Fruit fly (Drosophila melanogaster): Measurements from ENCODE around the gene HisRS.

The HisRS gene

DNA sequence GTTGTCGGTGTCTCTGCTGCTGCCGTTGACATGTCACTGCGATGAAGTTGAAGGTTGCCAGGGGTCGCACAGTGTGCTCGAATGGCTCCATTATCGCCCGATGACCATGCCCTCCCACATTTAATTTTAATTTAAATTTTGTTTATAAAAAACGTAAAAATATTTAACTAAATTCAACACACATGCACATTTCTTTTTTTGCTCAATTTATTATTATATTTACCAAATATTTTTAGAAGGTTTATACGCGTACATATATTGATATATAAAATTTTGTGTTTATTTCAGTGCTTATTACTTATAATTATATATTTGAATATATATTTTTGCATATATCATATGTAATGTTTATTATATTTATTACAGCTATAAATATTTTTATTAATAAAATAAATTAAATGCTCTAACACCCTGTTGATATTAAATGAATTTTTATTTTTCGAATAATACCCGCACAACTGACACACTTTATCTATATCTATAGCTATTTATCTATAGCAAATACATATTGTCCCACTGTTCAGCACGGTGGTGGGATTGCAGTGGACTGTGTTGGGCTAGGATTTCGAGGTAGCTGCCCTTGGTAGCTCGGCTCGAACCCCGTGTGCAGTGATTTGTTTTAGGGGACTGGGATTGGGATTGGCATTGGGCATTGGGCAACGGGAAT lies 8.1 kb downstream of the HisRS start (continued):
- TF ChIP-seq grau (tag; optimal IDR thresholded peaks at IDR 0.05) (peak; percentile 10), dmrt11E (tag; optimal IDR thresholded peaks at IDR 0.05) (peak; percentile 58), CoRest (tag; optimal IDR thresholded peaks at IDR 0.05) (peak; percentile 13), gcm (GFP tag; optimal IDR thresholded peaks at IDR 0.05) (no peak), bsh (GFP tag; optimal IDR thresholded peaks at IDR 0.05) (peak in 1 of 2 experiments; percentile 19), row (GFP tag; IDR thresholded peaks at IDR 0.05) (peak; percentile 34; the same call in 1 of the 3 replicates)

DNA sequence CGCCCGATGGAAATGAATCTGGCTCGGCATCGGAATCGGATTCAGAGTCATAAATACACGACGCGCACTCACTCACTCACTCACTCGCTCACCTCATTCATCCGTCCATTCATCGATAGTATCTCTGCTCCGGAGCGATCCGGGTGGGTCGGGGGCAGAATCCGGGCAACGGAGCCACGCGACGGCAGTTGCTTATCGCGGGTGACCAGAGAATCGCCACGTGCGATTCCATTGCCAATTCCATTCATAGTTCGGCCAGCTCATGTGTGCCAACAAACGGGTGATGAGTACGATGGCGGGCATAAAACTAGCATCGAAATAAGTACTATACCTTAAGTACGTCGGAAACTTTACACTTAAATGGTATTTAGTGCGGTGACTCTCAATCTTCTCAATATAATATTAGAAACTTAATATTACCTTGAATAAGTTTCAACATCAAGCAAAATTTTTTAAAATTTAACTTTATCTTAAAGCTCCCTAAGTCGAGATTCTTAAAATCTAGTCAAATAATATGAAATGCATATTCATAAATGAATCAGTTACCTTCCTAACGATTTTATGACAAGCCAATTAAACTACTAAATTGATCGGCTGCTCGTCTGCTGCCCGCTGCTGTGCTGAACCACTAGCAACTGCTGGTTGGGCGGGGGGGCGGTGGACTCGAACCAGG lies 9.5 kb downstream of the HisRS start:
- TF ChIP-seq Fer1 (GFP tag; optimal IDR thresholded peaks at IDR 0.05): peak; percentile 54
- peak; percentile 16 for TF ChIP-seq CG15011 (GFP tag; optimal IDR thresholded peaks at IDR 0.05)
- TF ChIP-seq CG7786 (GFP tag; optimal IDR thresholded peaks at IDR 0.05): no peak
- TF ChIP-seq D19A (tag; optimal IDR thresholded peaks at IDR 0.05): peak; percentile 59
- TF ChIP-seq schlank (tag; optimal IDR thresholded peaks at IDR 0.05): no peak
- TF ChIP-seq CG15601 (tag; optimal IDR thresholded peaks at IDR 0.05): peak; percentile 22
- TF ChIP-seq CG7372 (GFP tag; IDR thresholded peaks at IDR 0.05): no peak
- TF ChIP-seq nmo (GFP tag; optimal IDR thresholded peaks at IDR 0.05): peak; percentile 59
- peak; percentile 4 for TF ChIP-seq ewg (GFP tag; optimal IDR thresholded peaks at IDR 0.05)
- peak in 1 of 2 experiments; percentile 5 for TF ChIP-seq Eip74EF (GFP tag; optimal IDR thresholded peaks at IDR 0.05)
- TF ChIP-seq Oli (tag; optimal IDR thresholded peaks at IDR 0.05): peak; percentile 56
- peak; percentile 46 for TF ChIP-seq zen (tag; optimal IDR thresholded peaks at IDR 0.05)
- peak; percentile 43 for TF ChIP-seq CG4820 (GFP tag; optimal IDR thresholded peaks at IDR 0.05)
- no peak for TF ChIP-seq CG4730 (GFP tag; IDR thresholded peaks at IDR 0.05)
- TF ChIP-seq CG10209 (GFP tag; optimal IDR thresholded peaks at IDR 0.05): peak; percentile 52
- TF ChIP-seq z (GFP tag; IDR thresholded peaks at IDR 0.05): peak; percentile 45; the same call in 1 of the 3 replicates
- no peak for TF ChIP-seq ab (GFP tag; optimal IDR thresholded peaks at IDR 0.05)
- peak; percentile 66 for TF ChIP-seq CG4424 (GFP tag; optimal IDR thresholded peaks at IDR 0.05)
- TF ChIP-seq CG11093 (GFP tag; IDR thresholded peaks at IDR 0.05): 0 out of 3 replicates have a peak, but pooled peaks have one; percentile 34
- TF ChIP-seq BtbVII (GFP tag; optimal IDR thresholded peaks at IDR 0.05): peak; percentile 12
- TF ChIP-seq CG7839 (tag; optimal IDR thresholded peaks at IDR 0.05): peak; percentile 53
- TF ChIP-seq CG7556 (GFP tag; optimal IDR thresholded peaks at IDR 0.05): peak; percentile 57
- no peak for TF ChIP-seq CG10959 (GFP tag; IDR thresholded peaks at IDR 0.05)
- peak; percentile 65 for TF ChIP-seq cwo (GFP tag; optimal IDR thresholded peaks at IDR 0.05)
- TF ChIP-seq crol (GFP tag; IDR thresholded peaks at IDR 0.05): 0 out of 2 replicates have a peak, but pooled peaks have one; percentile 10
- TF ChIP-seq ranshi (GFP tag; IDR thresholded peaks at IDR 0.05): no peak
- TF ChIP-seq CG16815 (GFP tag; optimal IDR thresholded peaks at IDR 0.05): peak; percentile 18
- TF ChIP-seq Gug (GFP tag; IDR thresholded peaks at IDR 0.05): no peak
- 0 out of 2 replicates have a peak, but pooled peaks have one; percentile 5 for TF ChIP-seq danr (GFP tag; IDR thresholded peaks at IDR 0.05)
- TF ChIP-seq dmrt11E (tag; optimal IDR thresholded peaks at IDR 0.05): peak; percentile 68
- no peak for TF ChIP-seq oc (tag; optimal IDR thresholded peaks at IDR 0.05)
- peak; percentile 29 for TF ChIP-seq sqz (GFP tag; optimal IDR thresholded peaks at IDR 0.05)
- peak; percentile 70 for TF ChIP-seq CG14710 (tag; optimal IDR thresholded peaks at IDR 0.05)
- TF ChIP-seq Ssrp (tag; optimal IDR thresholded peaks at IDR 0.05): peak; percentile 46
- TF ChIP-seq ems (GFP tag; optimal IDR thresholded peaks at IDR 0.05): no peak
- no peak for TF ChIP-seq gce (GFP tag; IDR thresholded peaks at IDR 0.05)
- TF ChIP-seq CG13296 (GFP tag; optimal IDR thresholded peaks at IDR 0.05): peak; percentile 32
- TF ChIP-seq Meics (GFP tag; optimal IDR thresholded peaks at IDR 0.05): peak; percentile 57
- TF ChIP-seq CG32767 (GFP tag; IDR thresholded peaks at IDR 0.05): 0 out of 2 replicates have a peak, but pooled peaks have one; percentile 11
- TF ChIP-seq D19B (GFP tag; optimal IDR thresholded peaks at IDR 0.05): no peak
- peak; percentile 3 for TF ChIP-seq CG1603 (tag; optimal IDR thresholded peaks at IDR 0.05)
